Fruit fly (Drosophila melanogaster) Kc167 (cell line): ENCODE measurements around the gene CG13086.

Experiments
- Myc ChIP-seq: fragments of >200 bp; optimal IDR thresholded peaks from 2 replicates; lab custom pipeline; 2017; ENCODE audit warnings: missing external identifiers
- Sin3A ChIP-seq: fragments of >200 bp; optimal IDR thresholded peaks from 2 replicates; lab custom pipeline; 2018; ENCODE audit warnings: missing external identifiers
- h ChIP-seq: fragments of >200 bp; optimal IDR thresholded peaks from 3 replicates; lab custom pipeline; 2018; ENCODE audit warnings: missing external identifiers
- insv ChIP-seq: fragments of >200 bp; optimal IDR thresholded peaks from 3 replicates; lab custom pipeline; 2018; ENCODE audit warnings: missing external identifiers
- ttk ChIP-seq: sonication (Bioruptor generic); optimal IDR thresholded peaks from 2 replicates; lab custom pipeline; 2017; ENCODE audit warnings: missing external identifiers

dm6 chr2L:19414233-19414749 lies 50.1 kb downstream of the CG13086 start:
- no peak for TF ChIP-seq insv (lab: Kevin White, UChicago)
- no peak for TF ChIP-seq Sin3A
- TF ChIP-seq h (lab: Kevin White, UChicago) = no peak
- no peak for TF ChIP-seq ttk (lab: Kevin White, UChicago)
- TF ChIP-seq Myc (lab: Kevin White, UChicago) = no peak
